Fruit fly (Drosophila melanogaster): ENCODE data around the gene CG34174.

CG34174 gene

DNA sequence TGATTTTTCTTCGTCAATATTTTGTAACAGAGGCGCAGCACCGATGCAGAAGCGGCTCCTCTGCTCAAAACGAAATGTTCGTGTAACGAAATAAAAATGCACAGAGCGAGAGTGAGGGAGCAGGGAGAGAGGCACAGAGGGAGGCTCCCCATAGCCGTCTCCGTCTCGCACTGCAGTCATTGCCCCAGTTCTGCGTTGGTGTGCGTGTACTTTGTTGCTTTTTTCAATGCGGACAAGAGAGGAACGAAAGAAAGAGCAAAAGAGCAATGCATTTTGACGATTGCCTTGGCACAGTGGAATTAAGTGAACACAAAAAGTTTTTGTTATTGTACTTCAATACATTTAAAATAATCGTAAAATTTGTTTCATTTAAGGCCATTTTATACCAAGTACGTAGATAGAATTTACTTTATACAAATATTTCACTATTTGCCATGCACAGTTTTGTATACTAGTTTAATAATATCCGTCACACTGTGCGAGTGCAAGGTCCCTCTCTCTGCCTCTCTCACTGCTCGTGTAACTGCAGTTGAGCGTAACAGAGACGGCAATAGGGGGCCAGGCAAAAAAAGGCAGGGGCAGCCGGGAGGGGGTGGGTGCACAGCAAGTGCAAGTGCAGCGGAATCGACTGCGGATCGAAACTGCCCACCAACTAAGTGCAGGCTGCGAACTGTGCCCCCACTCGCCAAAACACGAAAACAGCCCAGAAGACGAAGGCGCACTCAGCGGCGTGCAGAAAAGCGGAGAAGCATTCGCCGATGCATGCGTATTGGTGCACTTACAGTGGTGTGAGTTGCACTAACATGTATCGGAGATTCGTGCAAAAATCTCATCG, 11.8 kb upstream of the CG34174 start (continued):
- peak; percentile 95 for TF ChIP-seq NfI (GFP tag; optimal IDR thresholded peaks at IDR 0.05)
- peak; percentile 95 for TF ChIP-seq CG17612 (GFP tag; IDR thresholded peaks at IDR 0.05)
- peak; percentile 97 for TF ChIP-seq jigr1 (GFP tag; IDR thresholded peaks at IDR 0.05)
- TF ChIP-seq kay (GFP tag; optimal IDR thresholded peaks at IDR 0.05), result peak; percentile 98
- TF ChIP-seq CkIIα-i1 (GFP tag; IDR thresholded peaks at IDR 0.05), result peak; percentile 74; the same call in 1 of the 2 replicates
- peak; percentile 91 for TF ChIP-seq CG5180 (GFP tag; optimal IDR thresholded peaks at IDR 0.05)
- peak; percentile 95 for TF ChIP-seq CG15011 (GFP tag; optimal IDR thresholded peaks at IDR 0.05)
- peak; percentile 99 for TF ChIP-seq zen (tag; optimal IDR thresholded peaks at IDR 0.05)
- peak in 1 of 2 experiments; percentile 97 for TF ChIP-seq Hr78 (GFP tag; optimal IDR thresholded peaks at IDR 0.05)
- TF ChIP-seq CG15514 (GFP tag; optimal IDR thresholded peaks at IDR 0.05), result peak; percentile 67
- TF ChIP-seq CG30431 (GFP tag; optimal IDR thresholded peaks at IDR 0.05), result peak; percentile 97
- no peak for TF ChIP-seq tna (GFP tag; IDR thresholded peaks at IDR 0.05; ENCODE audit: partially characterized antibody)
- peak; percentile 98 for TF ChIP-seq CG11504 (tag; optimal IDR thresholded peaks at IDR 0.05)
- peak; percentile 100 for TF ChIP-seq CG12391 (tag; optimal IDR thresholded peaks at IDR 0.05)
- TF ChIP-seq Abd-B (GFP tag; optimal IDR thresholded peaks at IDR 0.05), result peak; percentile 97
- peak; percentile 99 for TF ChIP-seq CG7839 (tag; optimal IDR thresholded peaks at IDR 0.05)
- TF ChIP-seq Xrp1 (GFP tag; IDR thresholded peaks at IDR 0.05), result peak; percentile 100
- peak; percentile 80 for TF ChIP-seq Deaf1 (tag; optimal IDR thresholded peaks at IDR 0.05)
- peak; percentile 99 for TF ChIP-seq HLH3B (GFP tag; IDR thresholded peaks at IDR 0.05)
- peak; percentile 99 for TF ChIP-seq CG1603 (tag; optimal IDR thresholded peaks at IDR 0.05)
- TF ChIP-seq pita (GFP tag; optimal IDR thresholded peaks at IDR 0.05), result no peak
- TF ChIP-seq pho (GFP tag; optimal IDR thresholded peaks at IDR 0.05), result peak; percentile 84
- peak; percentile 99 for TF ChIP-seq fd64A (GFP tag; optimal IDR thresholded peaks at IDR 0.05)
- peak; percentile 99 for TF ChIP-seq phol (tag; optimal IDR thresholded peaks at IDR 0.05)
- TF ChIP-seq gem (tag; optimal IDR thresholded peaks at IDR 0.05), result peak; percentile 100
- peak; percentile 100 for TF ChIP-seq Drgx (GFP tag; IDR thresholded peaks at IDR 0.05)
- peak; percentile 95 for TF ChIP-seq CG11696 (GFP tag; IDR thresholded peaks at IDR 0.05)
- peak; percentile 8 for TF ChIP-seq mirr (GFP tag; optimal IDR thresholded peaks at IDR 0.05)
- peak; percentile 90 for TF ChIP-seq Nf-YB (GFP tag; optimal IDR thresholded peaks at IDR 0.05)
- TF ChIP-seq onecut (GFP tag; IDR thresholded peaks at IDR 0.05), result peak; percentile 97
- peak; percentile 80 for TF ChIP-seq sna (GFP tag; IDR thresholded peaks at IDR 0.05; ENCODE audit: partially characterized antibody)
- TF ChIP-seq CG3995 (GFP tag; optimal IDR thresholded peaks at IDR 0.05), result peak; percentile 47
- TF ChIP-seq cwo (GFP tag; optimal IDR thresholded peaks at IDR 0.05), result peak; percentile 90
- peak; percentile 97 for TF ChIP-seq tio (GFP tag; optimal IDR thresholded peaks at IDR 0.05)
- peak; percentile 84; the same call in 1 of the 2 replicates for TF ChIP-seq wdn (GFP tag; IDR thresholded peaks at IDR 0.05)
- peak; percentile 93 for TF ChIP-seq CG31224 (GFP tag; IDR thresholded peaks at IDR 0.05)
- peak; percentile 83 for TF ChIP-seq Hmr (GFP tag; optimal IDR thresholded peaks at IDR 0.05)
- peak; percentile 77 for TF ChIP-seq pros (GFP tag; optimal IDR thresholded peaks at IDR 0.05)
- peak; percentile 99 for TF ChIP-seq CG15696 (tag; optimal IDR thresholded peaks at IDR 0.05)
- TF ChIP-seq trem (tag; optimal IDR thresholded peaks at IDR 0.05), result peak; percentile 98
- TF ChIP-seq B-H1 (GFP tag; IDR thresholded peaks at IDR 0.05), result peak; percentile 98
- peak; percentile 90 for TF ChIP-seq CG15073 (GFP tag; optimal IDR thresholded peaks at IDR 0.05)
- peak; percentile 94 for TF ChIP-seq CG7357 (GFP tag; IDR thresholded peaks at IDR 0.05)
- TF ChIP-seq HHEX (GFP tag; optimal IDR thresholded peaks at IDR 0.05), result peak; percentile 97
- peak; percentile 74 for TF ChIP-seq Nf-YC (tag; optimal IDR thresholded peaks at IDR 0.05)
- TF ChIP-seq cg (GFP tag; optimal IDR thresholded peaks at IDR 0.05), result peak; percentile 81
- TF ChIP-seq gce (GFP tag; IDR thresholded peaks at IDR 0.05), result peak; percentile 100

Data from whole organism, embryonic.